Worm (Caenorhabditis elegans): ENCODE data around the gene ZK896.4.

DNA sequence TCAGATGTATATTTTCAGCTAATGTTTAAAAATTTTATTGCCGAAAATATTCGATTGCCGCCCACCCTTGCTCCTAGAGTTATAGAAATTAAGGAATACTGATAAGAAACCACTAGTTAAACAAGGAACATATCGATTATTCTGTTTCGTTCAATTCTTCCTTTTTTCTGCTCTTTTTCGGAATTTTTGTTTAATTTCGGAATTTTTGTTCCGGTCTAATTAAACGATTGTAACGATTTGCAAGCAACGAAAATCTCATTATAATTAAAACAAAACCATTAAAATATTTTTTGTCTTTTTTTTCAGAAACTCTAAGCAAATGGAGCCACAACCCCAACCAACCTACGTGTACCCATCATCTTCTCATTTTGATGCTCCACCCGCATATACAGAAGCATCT, 9.1 kb upstream of the ZK896.4 start, which contains the start of gene K08D8.1:
- TF ChIP-seq R02D3.7 (tag; optimal IDR thresholded peaks at IDR 0.05), result no peak
- TF ChIP-seq unc-62 (GFP tag; optimal IDR thresholded peaks at IDR 0.05), result no peak
- no peak for TF ChIP-seq ama-1 (optimal IDR thresholded peaks at IDR 0.05)
- TF ChIP-seq ztf-11 (tag; optimal IDR thresholded peaks at IDR 0.05), result no peak
- no peak for TF ChIP-seq nhr-237 (tag; optimal IDR thresholded peaks at IDR 0.05)
- TF ChIP-seq unc-39 (tag; optimal IDR thresholded peaks at IDR 0.05), result no peak

All from whole organism, L3 larva.